Worm (Caenorhabditis elegans) whole organism, L2 larva: ENCODE data around the gene ceh-51.

Source experiments
- lsy-2 ChIP-seq, 2 experiments: fragments of 150-350 bp in 1 of 2; sonication (generic microtip) in 1 of 2; optimal IDR thresholded peaks; 2 replicates each; lab custom pipeline; 2014 to 2017; ENCODE audit warnings: missing biosample characterization in 2 of 2, missing genetic modification characterization in 2 of 2
- skn-1 ChIP-seq: sonication (generic microtip); optimal IDR thresholded peaks from 2 replicates; lab custom pipeline; 2017; ENCODE audit warnings: missing biosample characterization, missing genetic modification characterization
- ztf-11 ChIP-seq: sonication (generic microtip); optimal IDR thresholded peaks from 2 replicates; lab custom pipeline; 2017; ENCODE audit warnings: missing biosample characterization, missing genetic modification characterization

- TF ChIP-seq ztf-11 (tag; lab: Kevin White, UChicago) = no peak
- no peak for TF ChIP-seq lsy-2 (tag; optimal IDR thresholded peaks at IDR 0.05; lab: Kevin White, UChicago)
- no peak for TF ChIP-seq skn-1 (tag; lab: Kevin White, UChicago)
Observed at ce11 chrV:18901530-18901929, 27.6 kb downstream of the ceh-51 start.
